Fruit fly (Drosophila melanogaster): Measurements from ENCODE around the gene CG32687.

DNA sequence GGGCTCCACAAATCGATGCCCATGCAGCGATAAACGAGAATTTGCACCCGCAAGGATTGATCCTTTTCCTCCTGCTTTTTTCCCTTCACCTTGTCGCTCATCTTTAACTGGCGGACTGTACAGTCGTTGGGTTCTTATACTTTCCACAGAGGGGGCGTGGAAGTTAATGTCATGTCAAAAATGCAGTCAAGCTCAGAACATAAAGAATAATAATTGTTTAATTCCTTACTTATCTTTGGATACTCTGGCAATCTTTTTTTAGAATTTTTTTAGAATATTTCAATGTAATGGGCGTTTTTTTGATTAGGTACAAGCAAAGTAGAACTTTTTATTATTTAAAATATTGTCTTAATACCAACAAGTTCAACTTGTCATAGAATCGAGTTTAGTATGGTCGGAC, 27.4 kb downstream of the CG32687 start, which contains the start of gene Or9a:
- TF ChIP-seq Eip93F (GFP tag; optimal IDR thresholded peaks at IDR 0.05) (no peak), CG16779 (tag; optimal IDR thresholded peaks at IDR 0.05) (no peak), Hr39 (GFP tag; optimal IDR thresholded peaks at IDR 0.05) (no peak), CG6276 (GFP tag; optimal IDR thresholded peaks at IDR 0.05) (no peak), CG3032 (tag; optimal IDR thresholded peaks at IDR 0.05) (no peak), Ets96B (tag; optimal IDR thresholded peaks at IDR 0.05) (no peak), Gug (GFP tag; IDR thresholded peaks at IDR 0.05) (no peak), Smox (GFP tag; optimal IDR thresholded peaks at IDR 0.05) (no peak), Sox14 (GFP tag; optimal IDR thresholded peaks at IDR 0.05) (no peak), CG10631 (GFP tag; optimal IDR thresholded peaks at IDR 0.05) (no peak)

Measured in whole organism, prepupa.